Worm (Caenorhabditis elegans) whole organism, L4 larva: ENCODE measurements around the gene R10E12.2.

Experiments used
- F49E8.2 ChIP-seq: sonication (generic microtip); optimal IDR thresholded peaks from 2 replicates; lab custom pipeline; 2016; ENCODE audit warnings: missing compliant biosample characterization, mild to moderate bottlenecking, missing genetic modification characterization, borderline replicate concordance
- Y5F2A.4 ChIP-seq: fragments of 200-800 bp; sonication (Bioruptor generic); optimal IDR thresholded peaks from 2 replicates; lab custom pipeline; 2018; ENCODE audit warnings: mild to moderate bottlenecking, missing genetic modification characterization, missing compliant biosample characterization
- ZK546.5 ChIP-seq, 2 experiments: sonication (generic microtip); optimal IDR thresholded peaks; 2 replicates each; lab custom pipeline; 2017; ENCODE audit warnings: missing biosample characterization in 2 of 2, missing genetic modification characterization in 2 of 2
- ceh-82 ChIP-seq: sonication (generic microtip); optimal IDR thresholded peaks from 2 replicates; lab custom pipeline; 2017; ENCODE audit warnings: missing biosample characterization, missing genetic modification characterization
- dmd-8 ChIP-seq: fragments of 200-800 bp; sonication (Bioruptor generic); IDR thresholded peaks from 2 replicates; pipeline ENCODE4 v1.3.6; 2022; ENCODE audit warnings: missing genetic modification characterization, missing compliant biosample characterization
- lin-13 ChIP-seq: fragments of 150-350 bp; optimal IDR thresholded peaks from 2 replicates; lab custom pipeline; 2014; ENCODE audit warnings: missing biosample characterization, missing genetic modification reagents, missing genetic modification characterization
- mxl-3 ChIP-seq: fragments of 200-800 bp; sonication (Bioruptor generic); optimal IDR thresholded peaks from 2 replicates; lab custom pipeline; 2018; ENCODE audit warnings: mild to moderate bottlenecking, missing genetic modification characterization, missing compliant biosample characterization
- nhr-11 ChIP-seq: fragments of 150-350 bp; optimal IDR thresholded peaks from 2 replicates; lab custom pipeline; 2014; ENCODE audit warnings: missing biosample characterization, missing genetic modification characterization
- nhr-237 ChIP-seq: sonication (generic microtip); optimal IDR thresholded peaks from 2 replicates; lab custom pipeline; 2017; ENCODE audit warnings: missing biosample characterization, missing genetic modification characterization
- pha-4 ChIP-seq, 2 experiments: fragments of 150-350 bp in 1 of 2; fragments of 200-800 bp in 1 of 2; sonication (Bioruptor generic) in 1 of 2; IDR thresholded peaks in 1 of 2; optimal IDR thresholded peaks in 1 of 2; 2 replicates each; pipeline versions ENCODE4 v1.3.6 to Lab custom; 2014 to 2022; ENCODE audit warnings: missing genetic modification characterization in 2 of 2, missing genetic modification reagents in 2 of 2, missing biosample characterization in 1 of 2, missing compliant biosample characterization in 1 of 2
- snpc-4 ChIP-seq: fragments of 150-350 bp; optimal IDR thresholded peaks from 2 replicates; lab custom pipeline; 2014; ENCODE audit warnings: missing biosample characterization, missing genetic modification characterization

ce11 chrIII:10016413-10017051 lies 42.9 kb upstream of the R10E12.2 start, which contains the start of gene rgs-1:
- TF ChIP-seq nhr-237 (no peak), dmd-8 (no peak), Y5F2A.4 (GFP tag; lab: Kevin White, UChicago) (no peak), pha-4 (GFP tag; IDR thresholded peaks at IDR 0.05; lab: Robert Waterston, UW) (no peak), pha-4 (tag; optimal IDR thresholded peaks at IDR 0.05; lab: Kevin White, UChicago) (no peak), snpc-4 (tag; lab: Kevin White, UChicago) (no peak), lin-13 (GFP tag; lab: Kevin White, UChicago) (no peak), mxl-3 (GFP tag; lab: Kevin White, UChicago) (no peak), ceh-82 (tag; lab: Kevin White, UChicago) (no peak), F49E8.2 (tag; lab: Kevin White, UChicago) (no peak), nhr-11 (tag; lab: Kevin White, UChicago) (no peak), ZK546.5 (tag; optimal IDR thresholded peaks at IDR 0.05; lab: Kevin White, UChicago) (no peak)
